Worm (Caenorhabditis elegans): ENCODE data around the gene gmps-1.

The gmps-1 gene

DNA sequence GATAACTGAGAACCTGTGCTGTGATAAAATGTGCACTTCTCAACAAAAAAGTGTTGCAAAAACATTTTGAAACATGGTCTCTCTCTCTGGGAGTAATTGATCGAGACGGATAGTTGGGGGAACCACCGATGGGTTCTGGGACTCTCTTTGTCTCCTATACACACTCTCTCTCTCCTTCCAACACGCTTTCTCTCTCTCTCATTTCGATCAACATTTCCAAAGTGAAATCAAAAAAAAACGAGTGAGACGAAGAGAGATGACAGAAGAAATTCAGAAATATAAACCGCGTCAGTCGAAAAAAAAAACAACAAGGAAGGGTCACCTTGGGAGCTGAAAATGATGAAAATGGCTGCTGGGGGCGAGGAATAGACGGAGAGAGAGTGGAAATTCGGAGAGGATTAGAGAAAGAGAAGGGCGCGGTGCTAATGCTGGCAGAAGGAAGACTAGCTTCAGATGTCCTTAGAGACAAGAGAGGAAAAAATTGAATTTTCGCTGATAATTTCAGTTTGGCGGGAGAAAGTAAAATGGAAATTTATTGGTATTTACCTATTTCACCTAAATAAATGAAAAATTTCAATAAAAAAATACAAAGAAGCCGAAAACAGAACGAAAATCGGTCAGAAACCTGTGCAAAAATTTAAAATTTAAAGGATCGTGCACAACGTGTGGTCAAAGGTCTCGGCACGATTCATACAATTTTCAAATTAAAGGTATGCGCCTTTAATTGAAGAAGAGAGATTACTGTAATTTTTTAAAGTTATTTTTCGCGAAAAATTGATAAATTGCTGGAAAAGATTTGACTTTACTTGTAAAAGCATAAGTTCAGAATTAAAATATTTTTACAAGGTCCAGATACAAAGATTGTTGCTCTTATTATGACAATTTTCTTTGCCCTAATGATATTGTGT is 5.5 kb downstream of the gmps-1 start (continued):
- TF ChIP-seq saeg-2 (GFP tag; IDR thresholded peaks at IDR 0.05) (no peak), php-3 (GFP tag; IDR thresholded peaks at IDR 0.05) (no peak), nhr-48 (tag; optimal IDR thresholded peaks at IDR 0.05) (no peak), unc-130 (GFP tag; optimal IDR thresholded peaks at IDR 0.05) (no peak), ZK337.2 (GFP tag; IDR thresholded peaks at IDR 0.05) (no peak), ztf-7 (tag; optimal IDR thresholded peaks at IDR 0.05) (no peak), lin-29 (GFP tag; IDR thresholded peaks at IDR 0.05) (no peak), hlh-11 (tag; optimal IDR thresholded peaks at IDR 0.05) (peak; percentile 3), mxl-2 (GFP tag; conservative IDR thresholded peaks at IDR 0.05) (no peak), F26F4.8 (GFP tag; conservative IDR thresholded peaks at IDR 0.05) (no peak), mep-1 (tag; optimal IDR thresholded peaks at IDR 0.05) (no peak), mdt-29 (GFP tag; IDR thresholded peaks at IDR 0.05) (no peak), gei-8 (GFP tag; optimal IDR thresholded peaks at IDR 0.05) (no peak), snpc-1.2 (GFP tag; IDR thresholded peaks at IDR 0.05) (no peak), zfp-3 (GFP tag; conservative IDR thresholded peaks at IDR 0.05) (no peak), fos-1 (tag; optimal IDR thresholded peaks at IDR 0.05) (no peak), F49E8.2 (tag; optimal IDR thresholded peaks at IDR 0.05; ENCODE audit: borderline replicate concordance) (peak; percentile 25), dpl-1 (GFP tag; optimal IDR thresholded peaks at IDR 0.05) (peak; percentile 19), mxl-3 (GFP tag; optimal IDR thresholded peaks at IDR 0.05) (peak; percentile 31), ceh-62 (tag; optimal IDR thresholded peaks at IDR 0.05) (no peak), mes-2 (tag; optimal IDR thresholded peaks at IDR 0.05; ENCODE audit: poor library complexity, severe bottlenecking) (peak; percentile 5), dmd-6 (GFP tag; IDR thresholded peaks at IDR 0.05) (peak; percentile 35; the same call in 1 of the 2 replicates), nhr-102 (tag; optimal IDR thresholded peaks at IDR 0.05) (no peak), nhr-10 (tag; optimal IDR thresholded peaks at IDR 0.05) (no peak)

DNA sequence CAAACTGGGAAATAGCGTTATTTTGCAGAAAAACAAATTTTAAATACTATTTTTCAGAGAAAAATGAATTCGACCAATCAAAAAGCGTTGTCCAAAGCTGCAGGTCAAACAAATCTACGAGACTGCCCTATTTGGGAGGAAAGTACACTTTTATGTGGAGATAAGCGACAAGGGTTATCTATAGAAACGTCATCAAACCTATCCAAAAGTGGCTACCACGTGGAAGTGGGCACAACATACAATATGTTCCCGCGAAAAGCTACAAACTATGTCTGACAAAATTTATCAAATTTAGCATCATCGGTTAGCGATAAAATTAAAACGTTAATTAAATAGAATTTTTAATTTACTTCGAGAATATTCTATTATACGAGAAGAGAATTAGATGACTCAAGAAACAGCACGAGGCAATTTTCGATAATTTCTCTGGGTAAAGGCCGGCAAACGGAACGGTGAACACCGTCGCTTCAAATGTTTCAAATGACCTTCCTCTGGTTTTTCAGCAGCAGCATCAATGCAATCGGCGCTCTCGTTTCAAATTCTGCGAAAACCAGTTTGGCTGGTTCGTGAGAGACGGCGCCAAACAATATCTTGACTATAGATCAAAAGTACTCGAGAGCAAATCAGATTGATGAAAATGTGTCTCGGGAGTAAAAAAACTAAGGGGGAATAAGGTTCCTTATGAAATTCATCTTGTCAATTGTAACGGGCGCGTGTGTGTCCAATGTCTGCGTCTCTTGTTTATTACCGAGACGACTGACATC is 6.6 kb downstream of the gmps-1 start:
- TF ChIP-seq mdl-1 (tag; optimal IDR thresholded peaks at IDR 0.05): peak; percentile 18 to 25
- TF ChIP-seq T20F7.1 (GFP tag; optimal IDR thresholded peaks at IDR 0.05): peak; percentile 17
- TF ChIP-seq snpc-1.2 (GFP tag; IDR thresholded peaks at IDR 0.05): no peak
- TF ChIP-seq tra-1 (GFP tag; IDR thresholded peaks at IDR 0.05): peak; percentile 45; the same call in 1 of the 2 replicates
- TF ChIP-seq nhr-48 (tag; optimal IDR thresholded peaks at IDR 0.05): peak; percentile 30
- TF ChIP-seq lin-15B (tag; optimal IDR thresholded peaks at IDR 0.05): no peak
- 0 out of 2 replicates have a peak, but pooled peaks have one; percentile 10 for TF ChIP-seq saeg-2 (GFP tag; IDR thresholded peaks at IDR 0.05)
- TF ChIP-seq hlh-30 (tag; optimal IDR thresholded peaks at IDR 0.05; ENCODE audit: insufficient read depth): peak; percentile 37
- TF ChIP-seq aha-1 (tag): peak; percentile 72
- TF ChIP-seq nhr-28 (tag; optimal IDR thresholded peaks at IDR 0.05): peak; percentile 79
- TF ChIP-seq daf-16 (GFP tag; optimal IDR thresholded peaks at IDR 0.05): no peak
- peak; percentile 62 for TF ChIP-seq daf-16 (tag; optimal IDR thresholded peaks at IDR 0.05)
- no peak for TF ChIP-seq ama-1 (optimal IDR thresholded peaks at IDR 0.05)
- TF ChIP-seq set-16 (GFP tag; IDR thresholded peaks at IDR 0.05): 0 out of 2 replicates have a peak, but pooled peaks have one; percentile 13
- TF ChIP-seq lin-1 (GFP tag; IDR thresholded peaks at IDR 0.05): 0 out of 2 replicates have a peak, but pooled peaks have one; percentile 51
- no peak for TF ChIP-seq nhr-25 (tag; optimal IDR thresholded peaks at IDR 0.05; ENCODE audit: borderline replicate concordance, insufficient read depth)
- peak; percentile 15 for TF ChIP-seq mep-1 (tag; optimal IDR thresholded peaks at IDR 0.05)
- TF ChIP-seq pha-4 (GFP tag; IDR thresholded peaks at IDR 0.05): no peak
- TF ChIP-seq pha-4 (tag; optimal IDR thresholded peaks at IDR 0.05): no peak
- TF ChIP-seq nhr-77 (tag; optimal IDR thresholded peaks at IDR 0.05): no peak
- TF ChIP-seq zfp-2 (tag; optimal IDR thresholded peaks at IDR 0.05): no peak
- no peak for TF ChIP-seq ceh-32 (tag; optimal IDR thresholded peaks at IDR 0.05; ENCODE audit: poor library complexity)
- TF ChIP-seq gei-8 (GFP tag; optimal IDR thresholded peaks at IDR 0.05): no peak
- peak; percentile 31 for TF ChIP-seq nhr-102 (tag; optimal IDR thresholded peaks at IDR 0.05)
- no peak for TF ChIP-seq lin-13 (GFP tag; optimal IDR thresholded peaks at IDR 0.05)
- TF ChIP-seq dmd-6 (GFP tag; IDR thresholded peaks at IDR 0.05): peak; percentile 74
- peak; percentile 77 for TF ChIP-seq dve-1 (tag; optimal IDR thresholded peaks at IDR 0.05; ENCODE audit: insufficient read depth)
- TF ChIP-seq hlh-11 (tag; optimal IDR thresholded peaks at IDR 0.05): peak; percentile 61
- peak in 1 of 2 experiments; percentile 64 for TF ChIP-seq unc-62 (GFP tag; optimal IDR thresholded peaks at IDR 0.05 in 1 of 2)
- TF ChIP-seq unc-62 (tag; optimal IDR thresholded peaks at IDR 0.05): no peak
